Fruit fly (Drosophila melanogaster) whole organism, embryonic: Measurements from ENCODE around the gene Adsl.

Source experiments
- Abd-B ChIP-seq: fragments of 200-800 bp; sonication (Bioruptor generic); optimal IDR thresholded peaks from 2 replicates; lab custom pipeline; 2018; ENCODE audit warnings: missing biosample characterization, mild to moderate bottlenecking, missing genetic modification characterization, moderate library complexity
- B-H1 ChIP-seq: fragments of 200-800 bp; sonication (Bioruptor generic); IDR thresholded peaks from 3 replicates; pipeline ENCODE4 v1.3.6; 2022; ENCODE audit warnings: missing biosample characterization, missing genetic modification characterization
- Bgb ChIP-seq: fragments of 200-800 bp; sonication (Bioruptor generic); IDR thresholded peaks from 2 replicates; pipeline ENCODE4 v1.3.6; 2022; ENCODE audit warnings: missing biosample characterization, missing genetic modification characterization; ENCODE audit not compliant: partially characterized antibody
- CG10209 ChIP-seq: fragments of 200-800 bp; sonication (Bioruptor generic); optimal IDR thresholded peaks from 3 replicates; lab custom pipeline; 2017; ENCODE audit warnings: missing biosample characterization, mild to moderate bottlenecking, missing genetic modification characterization, missing genetic modification reagents
- CG10959 ChIP-seq: fragments of 200-800 bp; sonication (Bioruptor generic); IDR thresholded peaks from 2 replicates; pipeline ENCODE4 v1.3.6; 2022; ENCODE audit warnings: missing biosample characterization, missing genetic modification characterization
- CG12155 ChIP-seq: fragments of 200-800 bp; sonication (Bioruptor generic); optimal IDR thresholded peaks from 3 replicates; lab custom pipeline; 2016; ENCODE audit warnings: missing biosample characterization, missing genetic modification characterization
- CG12236 ChIP-seq: fragments of 200-800 bp; sonication (Bioruptor generic); optimal IDR thresholded peaks from 2 replicates; lab custom pipeline; 2016; ENCODE audit warnings: missing biosample characterization, missing genetic modification characterization
- CG1233 ChIP-seq: fragments of 200-800 bp; sonication (Bioruptor generic); optimal IDR thresholded peaks from 4 replicates; lab custom pipeline; 2018; ENCODE audit warnings: missing biosample characterization, mild to moderate bottlenecking, missing genetic modification characterization
- CG1529 ChIP-seq: fragments of 200-800 bp; sonication (Bioruptor generic); optimal IDR thresholded peaks from 3 replicates; lab custom pipeline; 2018; ENCODE audit warnings: missing biosample characterization, missing genetic modification characterization
- CG17361 ChIP-seq: fragments of 200-800 bp; sonication (Bioruptor generic); IDR thresholded peaks from 3 replicates; pipeline ENCODE4 v1.3.6; 2022; ENCODE audit warnings: missing biosample characterization, missing genetic modification characterization
- CG17612 ChIP-seq: fragments of 200-800 bp; sonication (Bioruptor generic); IDR thresholded peaks from 2 replicates; pipeline ENCODE4 v1.3.6; 2022; ENCODE audit warnings: missing biosample characterization, missing genetic modification characterization
- CG17802 ChIP-seq: fragments of 200-800 bp; sonication (Bioruptor generic); optimal IDR thresholded peaks from 2 replicates; lab custom pipeline; 2018; ENCODE audit warnings: missing biosample characterization, mild to moderate bottlenecking, missing genetic modification characterization, moderate library complexity
- CG2120 ChIP-seq: fragments of 200-800 bp; sonication (Bioruptor generic); optimal IDR thresholded peaks from 3 replicates; lab custom pipeline; 2016; ENCODE audit warnings: missing biosample characterization, missing genetic modification characterization
- CG30020 ChIP-seq: fragments of 200-800 bp; optimal IDR thresholded peaks from 2 replicates; lab custom pipeline; 2019; ENCODE audit warnings: missing biosample characterization, mild to moderate bottlenecking, missing genetic modification characterization, moderate library complexity
- CG3407 ChIP-seq: fragments of 200-800 bp; sonication (Bioruptor generic); optimal IDR thresholded peaks from 2 replicates; lab custom pipeline; 2018; ENCODE audit warnings: missing biosample characterization, mild to moderate bottlenecking, missing genetic modification characterization
- CG3726 ChIP-seq: fragments of 200-800 bp; sonication (Bioruptor generic); IDR thresholded peaks from 3 replicates; pipeline ENCODE4, ENCODE4 v1.3.6; 2022; ENCODE audit warnings: missing biosample characterization, missing genetic modification characterization
- CG5245 ChIP-seq: fragments of 200-800 bp; sonication (Bioruptor generic); optimal IDR thresholded peaks from 3 replicates; lab custom pipeline; 2016; ENCODE audit warnings: missing biosample characterization, missing genetic modification characterization
- CG7357 ChIP-seq: fragments of 200-800 bp; sonication (Bioruptor generic); IDR thresholded peaks from 3 replicates; pipeline ENCODE4 v1.3.6; 2022; ENCODE audit warnings: missing biosample characterization, missing genetic modification characterization
- CG8281 ChIP-seq: fragments of 200-800 bp; sonication (Bioruptor generic); optimal IDR thresholded peaks from 2 replicates; lab custom pipeline; 2018; ENCODE audit warnings: missing biosample characterization, mild to moderate bottlenecking, missing genetic modification characterization, moderate library complexity
- Chrac-16 ChIP-seq: fragments of 200-800 bp; sonication (Bioruptor generic); optimal IDR thresholded peaks from 3 replicates; lab custom pipeline; 2016; ENCODE audit warnings: missing biosample characterization, missing genetic modification characterization
- Dfd ChIP-seq, 2 experiments: fragments of >200 bp; optimal IDR thresholded peaks; 2 replicates each; lab custom pipeline; 2017; ENCODE audit warnings: missing biosample characterization in 2 of 2, missing genetic modification characterization in 2 of 2
- Dp ChIP-seq: fragments of 200-800 bp; sonication (Bioruptor generic); optimal IDR thresholded peaks from 2 replicates; lab custom pipeline; 2018; ENCODE audit warnings: missing biosample characterization, mild to moderate bottlenecking, missing genetic modification characterization, moderate library complexity
- Eip74EF ChIP-seq, 2 experiments: fragments of 200-800 bp in 1 of 2; fragments of >200 bp in 1 of 2; sonication (Bioruptor generic) in 1 of 2; optimal IDR thresholded peaks; 2 replicates each; lab custom pipeline; 2017 to 2019; ENCODE audit warnings: missing biosample characterization in 2 of 2, missing genetic modification characterization in 2 of 2, mild to moderate bottlenecking in 1 of 2, moderate library complexity in 1 of 2
- Ets97D ChIP-seq: fragments of 200-800 bp; sonication (Bioruptor generic); optimal IDR thresholded peaks from 3 replicates; lab custom pipeline; 2016; ENCODE audit warnings: missing biosample characterization, missing genetic modification characterization
- Fer1 ChIP-seq: fragments of 200-800 bp; sonication (Bioruptor generic); optimal IDR thresholded peaks from 2 replicates; lab custom pipeline; 2017; ENCODE audit warnings: missing biosample characterization, mild to moderate bottlenecking, missing genetic modification characterization
- Gsc ChIP-seq: fragments of 200-800 bp; sonication (Bioruptor generic); IDR thresholded peaks from 2 replicates; pipeline ENCODE4 v1.3.6; 2022; ENCODE audit warnings: missing biosample characterization, missing genetic modification characterization
- HLHmδ ChIP-seq: fragments of 200-800 bp; sonication (Bioruptor generic); optimal IDR thresholded peaks from 2 replicates; lab custom pipeline; 2018; ENCODE audit warnings: missing biosample characterization, mild to moderate bottlenecking, missing genetic modification characterization, moderate library complexity
- HmgD ChIP-seq: fragments of 200-800 bp; sonication (Bioruptor generic); optimal IDR thresholded peaks from 3 replicates; lab custom pipeline; 2016; ENCODE audit warnings: missing biosample characterization, missing genetic modification characterization
- Hmx ChIP-seq: fragments of 200-800 bp; sonication (Bioruptor generic); optimal IDR thresholded peaks from 2 replicates; lab custom pipeline; 2016; ENCODE audit warnings: missing biosample characterization, missing genetic modification characterization
- Hr39 ChIP-seq: fragments of >200 bp; optimal IDR thresholded peaks from 2 replicates; lab custom pipeline; 2017
- Hsf ChIP-seq: fragments of 200-800 bp; sonication (Bioruptor generic); optimal IDR thresholded peaks from 3 replicates; lab custom pipeline; 2016; ENCODE audit warnings: missing biosample characterization, missing genetic modification characterization
- MESR4 ChIP-seq: fragments of 200-800 bp; sonication (Bioruptor generic); optimal IDR thresholded peaks from 2 replicates; lab custom pipeline; 2018; ENCODE audit warnings: missing biosample characterization, mild to moderate bottlenecking, missing genetic modification characterization, moderate library complexity
- Max ChIP-seq: fragments of 200-800 bp; sonication (Bioruptor generic); optimal IDR thresholded peaks from 2 replicates; lab custom pipeline; 2016; ENCODE audit warnings: missing biosample characterization, mild to moderate bottlenecking, missing genetic modification characterization
- NFAT ChIP-seq: fragments of 200-800 bp; sonication (Bioruptor generic); IDR thresholded peaks from 2 replicates; pipeline ENCODE4 v1.3.6; 2022; ENCODE audit warnings: missing biosample characterization, missing genetic modification characterization
- NK7.1 ChIP-seq: fragments of 200-800 bp; sonication (Bioruptor generic); optimal IDR thresholded peaks from 3 replicates; lab custom pipeline; 2016; ENCODE audit warnings: missing biosample characterization, missing genetic modification characterization
- PHDP ChIP-seq: fragments of 200-800 bp; sonication (Bioruptor generic); optimal IDR thresholded peaks from 3 replicates; lab custom pipeline; 2018; ENCODE audit warnings: missing biosample characterization, mild to moderate bottlenecking, missing genetic modification characterization, moderate library complexity
- Ravus ChIP-seq: fragments of 200-800 bp; sonication (Bioruptor generic); IDR thresholded peaks from 2 replicates; pipeline ENCODE4 v1.3.6; 2022; ENCODE audit warnings: missing biosample characterization, missing genetic modification characterization
- Sin3A ChIP-seq: fragments of >200 bp; optimal IDR thresholded peaks from 2 replicates; lab custom pipeline; 2018
- Trl ChIP-seq, 3 experiments: fragments of >200 bp in 2 of 3; fragments of 200-800 bp in 1 of 3; sonication (Bioruptor generic) in 1 of 3; optimal IDR thresholded peaks; 2 replicates in 1 of 3; 3 replicates in 2 of 3; lab custom pipeline; 2016 to 2017; ENCODE audit warnings: missing biosample characterization in 1 of 3, missing genetic modification characterization in 1 of 3
- btn ChIP-seq: fragments of 200-800 bp; sonication (Bioruptor generic); optimal IDR thresholded peaks from 2 replicates; lab custom pipeline; 2016; ENCODE audit warnings: missing biosample characterization, missing genetic modification characterization
- cato ChIP-seq: fragments of 200-800 bp; sonication (Bioruptor generic); optimal IDR thresholded peaks from 2 replicates; lab custom pipeline; 2016; ENCODE audit warnings: missing biosample characterization, missing genetic modification characterization, borderline replicate concordance
- caup ChIP-seq: fragments of 200-800 bp; sonication (Bioruptor generic); optimal IDR thresholded peaks from 3 replicates; lab custom pipeline; 2017; ENCODE audit warnings: missing biosample characterization, mild to moderate bottlenecking, missing genetic modification characterization, moderate library complexity; ENCODE audit not compliant: severe bottlenecking
- dpn ChIP-seq, 2 experiments: fragments of 200-800 bp; sonication (Bioruptor generic); optimal IDR thresholded peaks; 3 replicates each; lab custom pipeline; 2016; ENCODE audit warnings: missing biosample characterization in 2 of 2, missing genetic modification characterization in 2 of 2
- eyg ChIP-seq: fragments of 200-800 bp; sonication (Bioruptor generic); optimal IDR thresholded peaks from 3 replicates; lab custom pipeline; 2016; ENCODE audit warnings: missing biosample characterization, missing genetic modification characterization
- fru ChIP-seq: fragments of >200 bp; optimal IDR thresholded peaks from 2 replicates; lab custom pipeline; 2017
- jumu ChIP-seq: fragments of 200-800 bp; sonication (Bioruptor generic); optimal IDR thresholded peaks from 3 replicates; lab custom pipeline; 2016; ENCODE audit warnings: missing biosample characterization, missing genetic modification characterization
- pnt ChIP-seq: fragments of 200-800 bp; sonication (Bioruptor generic); optimal IDR thresholded peaks from 3 replicates; lab custom pipeline; 2016; ENCODE audit warnings: missing biosample characterization, missing genetic modification characterization
- ranshi ChIP-seq: fragments of 200-800 bp; sonication (Bioruptor generic); IDR thresholded peaks from 2 replicates; pipeline ENCODE4 v1.3.6; 2022; ENCODE audit warnings: missing biosample characterization, missing genetic modification characterization
- ssp ChIP-seq: fragments of 200-800 bp; sonication (Bioruptor generic); IDR thresholded peaks from 2 replicates; pipeline ENCODE4 v1.3.6; 2022; ENCODE audit warnings: missing biosample characterization, missing genetic modification characterization
- tgo ChIP-seq: fragments of 200-800 bp; sonication (Bioruptor generic); IDR thresholded peaks from 3 replicates; pipeline ENCODE4 v1.3.6; 2022; ENCODE audit warnings: missing biosample characterization, missing genetic modification characterization
- ttk ChIP-seq: fragments of 200-800 bp; sonication (Bioruptor generic); IDR thresholded peaks from 2 replicates; pipeline ENCODE4 v2.1.2; 2022; ENCODE audit warnings: missing biosample characterization, missing genetic modification characterization
- usp ChIP-seq: fragments of >200 bp; optimal IDR thresholded peaks from 2 replicates; lab custom pipeline; 2017; ENCODE audit warnings: missing biosample characterization, missing genetic modification characterization
- yki ChIP-seq: fragments of >200 bp; optimal IDR thresholded peaks from 3 replicates; lab custom pipeline; 2018

Gene Adsl

dm6 chr3R:17020956-17021355 is at the start of gene Adsl (continued):
- TF ChIP-seq usp (GFP tag; lab: Kevin White, UChicago), result no peak
- no peak for TF ChIP-seq CG3726 (GFP tag; lab: Robert Waterston, UW)
- TF ChIP-seq CG17612 (GFP tag; lab: Robert Waterston, UW), result no peak
- TF ChIP-seq Eip74EF (GFP tag; optimal IDR thresholded peaks at IDR 0.05; lab: Kevin White, UChicago), result no peak
- TF ChIP-seq caup (GFP tag; lab: Kevin White, UChicago), result peak; percentile 89
- no peak for TF ChIP-seq Hmx (GFP tag; lab: Kevin White, UChicago)
- no peak for TF ChIP-seq Gsc (GFP tag; lab: Robert Waterston, UW)
- no peak for TF ChIP-seq fru (lab: Kevin White, UChicago)
- TF ChIP-seq CG3407, result peak; percentile 72
- peak; percentile 8; the same call in 1 of the 2 replicates for TF ChIP-seq NFAT (GFP tag; lab: Robert Waterston, UW)
- peak; percentile 30 for TF ChIP-seq CG8281 (tag; lab: Kevin White, UChicago)
- no peak; the same call in 2 of the 3 replicates for TF ChIP-seq B-H1 (GFP tag; lab: Robert Waterston, UW)
- no peak for TF ChIP-seq CG5245
- no peak for TF ChIP-seq CG30020 (tag; lab: Kevin White, UChicago)
- TF ChIP-seq PHDP (tag; lab: Kevin White, UChicago), result no peak
- no peak for TF ChIP-seq yki (lab: Kevin White, UChicago)
- TF ChIP-seq dpn (GFP tag; optimal IDR thresholded peaks at IDR 0.05; lab: Kevin White, UChicago), result peak; percentile 2 to 9
- TF ChIP-seq CG1529 (GFP tag; lab: Kevin White, UChicago), result peak; percentile 78
- no peak for TF ChIP-seq jumu (GFP tag; lab: Kevin White, UChicago)
- peak; percentile 78 for TF ChIP-seq MESR4 (GFP tag; lab: Kevin White, UChicago)
- peak; percentile 32 for TF ChIP-seq Hsf (GFP tag; lab: Kevin White, UChicago)
- TF ChIP-seq Ravus (GFP tag; lab: Robert Waterston, UW), result no peak
- TF ChIP-seq ssp (GFP tag; lab: Robert Waterston, UW), result no peak
- peak; percentile 49; the same call in 1 of the 2 replicates for TF ChIP-seq Bgb
- TF ChIP-seq NK7.1 (GFP tag; lab: Kevin White, UChicago), result no peak
- TF ChIP-seq HLHmδ, result peak; percentile 67
- no peak; the same call in 1 of the 3 replicates for TF ChIP-seq CG17361 (GFP tag; lab: Robert Waterston, UW)
- no peak for TF ChIP-seq CG7357
- no peak for TF ChIP-seq CG2120 (GFP tag; lab: Kevin White, UChicago)
- peak; percentile 19; the same call in 1 of the 3 replicates for TF ChIP-seq tgo (GFP tag; lab: Robert Waterston, UW)
- peak; percentile 99 for TF ChIP-seq Ets97D
- TF ChIP-seq ttk (GFP tag; lab: Robert Waterston, UW), result no peak
- TF ChIP-seq Fer1 (GFP tag; lab: Kevin White, UChicago), result no peak
- TF ChIP-seq CG10209 (GFP tag; lab: Kevin White, UChicago), result peak; percentile 68
- TF ChIP-seq HmgD, result no peak
- no peak for TF ChIP-seq Hr39 (lab: Kevin White, UChicago)
- no peak; the same call in 1 of the 2 replicates for TF ChIP-seq ranshi
- no peak for TF ChIP-seq Abd-B (GFP tag; lab: Kevin White, UChicago)
- peak; percentile 72 for TF ChIP-seq CG1233
- peak; percentile 3 for TF ChIP-seq cato
- TF ChIP-seq Dfd (GFP tag; optimal IDR thresholded peaks at IDR 0.05; lab: Kevin White, UChicago), result no peak
- TF ChIP-seq Chrac-16 (GFP tag; lab: Kevin White, UChicago), result peak; percentile 19
- TF ChIP-seq Trl (optimal IDR thresholded peaks at IDR 0.05; lab: Kevin White, UChicago), result no peak
- TF ChIP-seq Trl (GFP tag; optimal IDR thresholded peaks at IDR 0.05; lab: Kevin White, UChicago), result no peak
- TF ChIP-seq CG10959 (GFP tag; lab: Robert Waterston, UW), result no peak
- peak; percentile 45 for TF ChIP-seq Dp (GFP tag; lab: Kevin White, UChicago)
- peak; percentile 46 for TF ChIP-seq CG17802 (tag; lab: Kevin White, UChicago)
- peak; percentile 3 for TF ChIP-seq eyg (GFP tag; lab: Kevin White, UChicago)
- TF ChIP-seq CG12236 (GFP tag; lab: Kevin White, UChicago), result no peak
- TF ChIP-seq btn (GFP tag; lab: Kevin White, UChicago), result no peak
- TF ChIP-seq pnt (GFP tag; lab: Kevin White, UChicago), result no peak
- TF ChIP-seq Max, result peak; percentile 86
- no peak for TF ChIP-seq Sin3A
- no peak for TF ChIP-seq CG12155 (GFP tag; lab: Kevin White, UChicago)
